Worm (Caenorhabditis elegans): ENCODE results near the gene mbk-1.

- TF ChIP-seq unc-62 (GFP tag; optimal IDR thresholded peaks at IDR 0.05 in 1 of 2) (no peak), unc-62 (tag; optimal IDR thresholded peaks at IDR 0.05) (no peak), nhr-42 (GFP tag; IDR thresholded peaks at IDR 0.05) (no peak), sdz-12 (GFP tag; optimal IDR thresholded peaks at IDR 0.05) (no peak)
Measured at ce11 chrX:14845637-14846036, 21.3 kb upstream of the mbk-1 start, which contains the start of gene egrh-1.
